Worm (Caenorhabditis elegans): Measurements from ENCODE around the gene R07B7.10.

- TF ChIP-seq ztf-11 (tag; optimal IDR thresholded peaks at IDR 0.05) (no peak), nhr-12 (tag; optimal IDR thresholded peaks at IDR 0.05) (no peak)
Measured at ce11 chrV:12038317-12038716, 44.7 kb upstream of the R07B7.10 start.
